Fruit fly (Drosophila melanogaster) S2 (cell line): ENCODE results near the gene msl-3.

ENCODE experiments used
- CG8478 ChIP-seq: fragments of >200 bp; optimal IDR thresholded peaks from 2 replicates; lab custom pipeline; 2018
- CTCF ChIP-seq, 2 experiments: fragments of >200 bp; optimal IDR thresholded peaks; 2 replicates each; lab custom pipeline; 2018

- TF ChIP-seq CG8478 (lab: Kevin White, UChicago) (no peak), CTCF (optimal IDR thresholded peaks at IDR 0.05; lab: Kevin White, UChicago) (no peak)
Observed at dm6 chr3L:7149827-7150226, 24.5 kb upstream of the msl-3 start.
